Worm (Caenorhabditis elegans): ENCODE results near the gene slc-25A18.2.
A peak's percentile ranks its signal among the peaks of the same experiment; 100 is the strongest.

The slc-25A18.2 gene

DNA sequence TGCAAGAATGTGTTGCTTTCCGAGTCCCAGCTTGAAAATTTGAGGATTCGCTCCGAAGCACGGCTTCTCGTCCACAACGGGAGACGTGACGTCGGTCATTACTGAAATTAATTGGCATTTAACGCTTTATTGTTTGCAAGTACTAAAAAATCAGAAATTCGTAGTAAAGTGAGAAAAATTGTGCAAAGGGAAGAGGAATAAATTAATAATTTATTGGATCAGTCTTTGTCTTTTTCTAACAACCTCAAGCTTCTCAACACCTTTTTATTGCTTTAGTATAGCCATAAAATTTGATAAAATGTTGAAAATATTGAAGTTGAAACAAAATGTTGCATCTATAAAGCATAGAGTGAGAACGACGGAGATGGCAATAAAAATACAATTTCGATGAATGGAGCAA, 23.5 kb upstream of the slc-25A18.2 start, which contains the start of gene tes-1:
Gene tes-1, minus strand, starts transcription at position 101 of the 400 bp plus-strand sequence.
- no peak for TF ChIP-seq nhr-28 (tag; optimal IDR thresholded peaks at IDR 0.05)
- TF ChIP-seq lin-15B (tag; optimal IDR thresholded peaks at IDR 0.05): no peak
- no peak for TF ChIP-seq C04F5.9 (tag; optimal IDR thresholded peaks at IDR 0.05)
- TF ChIP-seq C16A3.4 (tag; optimal IDR thresholded peaks at IDR 0.05): no peak
- no peak for TF ChIP-seq nhr-77 (tag; optimal IDR thresholded peaks at IDR 0.05)
- TF ChIP-seq nhr-90 (tag; optimal IDR thresholded peaks at IDR 0.05; ENCODE audit: poor library complexity): no peak

DNA sequence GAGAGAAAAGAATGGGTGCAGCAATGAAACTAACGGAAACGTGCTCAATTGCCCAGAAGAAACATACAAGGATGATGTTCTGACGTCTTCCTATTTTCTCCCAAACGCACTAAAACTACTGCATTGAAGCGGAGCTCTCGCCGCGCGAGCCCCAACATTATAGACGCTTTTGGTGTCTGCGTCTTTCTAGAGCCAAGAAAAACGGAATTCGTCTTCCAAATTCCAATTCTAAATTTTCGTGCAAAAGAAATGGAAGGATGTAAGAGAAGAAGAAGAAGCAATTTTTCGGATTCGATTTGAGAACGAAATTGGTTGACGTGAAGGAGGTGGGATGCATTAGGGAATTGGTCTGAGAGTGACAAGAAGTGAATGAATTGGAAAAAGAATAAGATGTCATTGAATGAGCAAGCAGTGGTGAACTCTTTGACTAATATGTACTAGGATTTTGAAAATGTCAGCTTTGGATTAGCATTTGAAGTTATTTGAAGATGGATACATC, 21.1 kb upstream of the slc-25A18.2 start:
- TF ChIP-seq ceh-63 (GFP tag; optimal IDR thresholded peaks at IDR 0.05) (no peak), aly-2 (tag; optimal IDR thresholded peaks at IDR 0.05) (no peak), fkh-10 (GFP tag; optimal IDR thresholded peaks at IDR 0.05) (peak; percentile 16), lin-14 (GFP tag; optimal IDR thresholded peaks at IDR 0.05) (peak; percentile 74), ceh-8 (GFP tag; optimal IDR thresholded peaks at IDR 0.05) (peak; percentile 28), isw-1 (GFP tag; IDR thresholded peaks at IDR 0.05) (0 out of 2 replicates have a peak, but pooled peaks have one; percentile 7), fkh-8 (tag; optimal IDR thresholded peaks at IDR 0.05) (peak; percentile 17), elt-3 (tag; optimal IDR thresholded peaks at IDR 0.05) (no peak), irx-1 (tag; optimal IDR thresholded peaks at IDR 0.05) (no peak), snpc-4 (tag; optimal IDR thresholded peaks at IDR 0.05) (no peak), aha-1 (tag; optimal IDR thresholded peaks at IDR 0.05) (no peak), tbx-2 (tag; optimal IDR thresholded peaks at IDR 0.05) (no peak), ceh-82 (tag; optimal IDR thresholded peaks at IDR 0.05) (peak in 1 of 3 experiments; percentile 36), nhr-90 (tag; optimal IDR thresholded peaks at IDR 0.05; ENCODE audit: poor library complexity) (no peak)

DNA sequence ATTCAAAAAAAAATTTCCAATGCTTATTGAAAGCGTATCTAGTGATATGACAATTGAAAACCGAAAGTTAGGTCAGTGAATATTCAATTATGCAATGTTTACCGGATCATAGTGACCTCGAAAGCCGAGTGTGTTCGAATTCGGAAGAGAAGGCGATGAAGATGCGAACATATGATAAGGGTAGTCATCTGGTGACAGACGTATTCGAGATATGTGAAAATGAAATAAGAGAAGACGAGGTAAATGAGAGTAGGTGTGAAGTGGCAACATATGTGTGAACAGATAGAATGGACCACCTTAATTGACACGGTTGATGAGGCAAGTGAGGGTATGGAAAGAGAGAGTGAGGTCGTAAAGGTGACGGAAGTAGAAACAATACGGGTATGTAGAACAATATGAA, 20.0 kb upstream of the slc-25A18.2 start:
- peak; percentile 60 for TF ChIP-seq blmp-1 (tag; optimal IDR thresholded peaks at IDR 0.05)
- TF ChIP-seq skn-1 (tag; optimal IDR thresholded peaks at IDR 0.05): no peak

DNA sequence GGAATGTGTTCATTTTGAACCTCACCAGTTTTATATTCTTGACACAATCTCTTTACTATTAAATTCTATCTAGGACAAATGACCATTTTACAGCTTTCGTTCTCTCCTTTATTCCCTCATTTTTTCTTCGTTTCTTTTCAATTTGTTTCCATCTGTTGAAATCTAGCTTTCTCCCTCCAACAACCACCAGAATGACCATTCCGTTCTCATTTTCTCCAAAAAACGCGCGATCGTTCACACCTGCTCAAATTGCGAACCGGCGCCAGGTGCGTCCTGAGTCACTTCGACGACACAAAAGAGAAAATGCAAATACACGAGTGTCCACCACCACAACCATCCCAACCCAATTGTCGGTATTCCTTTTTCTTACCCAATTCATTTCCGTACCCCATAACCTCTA, 18.6 kb upstream of the slc-25A18.2 start, which contains the start of gene F13B6.1:
Gene F13B6.1, plus strand, starts transcription at position 301 of the 400 bp plus-strand sequence.
- TF ChIP-seq lir-3 (tag; optimal IDR thresholded peaks at IDR 0.05; ENCODE audit: poor library complexity) (no peak), tbx-2 (tag; optimal IDR thresholded peaks at IDR 0.05) (no peak), elt-2 (tag; optimal IDR thresholded peaks at IDR 0.05) (no peak), aly-2 (tag; optimal IDR thresholded peaks at IDR 0.05) (no peak), irx-1 (tag; optimal IDR thresholded peaks at IDR 0.05) (no peak), ztf-4 (tag; optimal IDR thresholded peaks at IDR 0.05) (no peak), lin-35 (GFP tag; optimal IDR thresholded peaks at IDR 0.05) (no peak), sptf-1 (tag; optimal IDR thresholded peaks at IDR 0.05) (no peak), mef-2 (tag; optimal IDR thresholded peaks at IDR 0.05) (no peak), unc-98 (GFP tag; IDR thresholded peaks at IDR 0.05) (no peak), C16A3.4 (tag; optimal IDR thresholded peaks at IDR 0.05) (no peak), ama-1 (optimal IDR thresholded peaks at IDR 0.05) (no peak), nhr-76 (tag; optimal IDR thresholded peaks at IDR 0.05) (no peak), snu-23 (GFP tag; optimal IDR thresholded peaks at IDR 0.05) (no peak), xbp-1 (tag; optimal IDR thresholded peaks at IDR 0.05) (no peak), ceh-8 (GFP tag; optimal IDR thresholded peaks at IDR 0.05) (no peak), isw-1 (GFP tag; IDR thresholded peaks at IDR 0.05) (no peak), fkh-4 (tag; optimal IDR thresholded peaks at IDR 0.05; ENCODE audit: borderline replicate concordance) (no peak), pqm-1 (tag; optimal IDR thresholded peaks at IDR 0.05) (no peak)

DNA sequence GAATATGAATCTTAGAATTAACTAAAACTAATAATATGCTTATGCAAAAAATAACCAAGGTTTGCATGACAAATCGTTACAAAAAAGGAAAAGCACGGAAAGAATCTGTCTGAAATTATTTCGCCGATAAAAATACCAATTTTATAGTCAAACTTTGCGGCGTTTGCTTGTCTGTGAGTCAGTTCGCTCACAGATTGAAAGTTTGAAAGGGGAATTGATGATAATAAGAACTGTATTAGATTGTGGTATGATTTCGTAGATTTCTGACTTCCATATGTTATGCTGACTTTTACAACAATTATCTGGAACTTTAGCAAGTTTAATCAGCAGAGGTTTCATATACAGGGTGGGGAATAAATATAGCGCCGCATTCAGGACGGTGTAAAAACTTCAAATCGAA, 14.6 kb upstream of the slc-25A18.2 start, which contains the start of gene F13B6.2:
Gene F13B6.2, minus strand, starts transcription at position 101 of the 400 bp plus-strand sequence.
- TF ChIP-seq nhr-28 (tag; optimal IDR thresholded peaks at IDR 0.05) (no peak), unc-30 (tag; optimal IDR thresholded peaks at IDR 0.05) (no peak), ztf-4 (tag; optimal IDR thresholded peaks at IDR 0.05) (no peak), unc-130 (tag; optimal IDR thresholded peaks at IDR 0.05) (no peak), sup-37 (GFP tag; optimal IDR thresholded peaks at IDR 0.05) (no peak), mab-9 (GFP tag; IDR thresholded peaks at IDR 0.05) (no peak), efl-3 (GFP tag; optimal IDR thresholded peaks at IDR 0.05) (no peak), nhr-71 (tag; optimal IDR thresholded peaks at IDR 0.05) (no peak)

Measured in whole organism, L1 larva.